Worm (Caenorhabditis elegans) whole organism, young adult: ENCODE measurements around the gene spig-10.

Source experiments
- B0261.1 ChIP-seq: sonication (generic microtip); optimal IDR thresholded peaks from 2 replicates; lab custom pipeline; 2016; ENCODE audit warnings: mild to moderate bottlenecking, missing genetic modification characterization, moderate library complexity, missing compliant biosample characterization
- C06A6.2 ChIP-seq: fragments of 200-800 bp; sonication (Bioruptor generic); conservative IDR thresholded peaks from 2 replicates; pipeline ENCODE4 v1.3.6; 2022; ENCODE audit warnings: missing genetic modification characterization, missing compliant biosample characterization
- F10E7.11 ChIP-seq: sonication (generic microtip); optimal IDR thresholded peaks from 2 replicates; lab custom pipeline; 2017; ENCODE audit warnings: mild to moderate bottlenecking, missing genetic modification characterization, moderate library complexity, missing compliant biosample characterization
- F37B4.10 ChIP-seq: fragments of 200-800 bp; sonication (Bioruptor generic); IDR thresholded peaks from 2 replicates; pipeline ENCODE4 v1.3.6; 2022; ENCODE audit warnings: missing genetic modification characterization, missing compliant biosample characterization
- F49E8.2 ChIP-seq: sonication (generic microtip); optimal IDR thresholded peaks from 3 replicates; lab custom pipeline; 2017; ENCODE audit warnings: missing genetic modification characterization, mild to moderate bottlenecking, missing compliant biosample characterization, antibody characterized with exemption, moderate library complexity; ENCODE audit not compliant: insufficient read depth
- F52B5.7 ChIP-seq: sonication (generic microtip); optimal IDR thresholded peaks from 2 replicates; lab custom pipeline; 2016; ENCODE audit warnings: mild to moderate bottlenecking, missing genetic modification characterization, missing compliant biosample characterization
- K12H6.12 ChIP-seq: fragments of 200-800 bp; sonication (Bioruptor generic); optimal IDR thresholded peaks from 2 replicates; lab custom pipeline; 2018; ENCODE audit warnings: mild to moderate bottlenecking, missing genetic modification characterization, missing compliant biosample characterization
- T26A5.8 ChIP-seq: sonication (generic microtip); optimal IDR thresholded peaks from 2 replicates; lab custom pipeline; 2016; ENCODE audit warnings: missing genetic modification characterization, missing compliant biosample characterization
- Y67H2A.10 ChIP-seq: fragments of 200-800 bp; sonication (Bioruptor generic); conservative IDR thresholded peaks from 2 replicates; pipeline ENCODE4 v1.3.6; 2022; ENCODE audit warnings: missing genetic modification reagents, missing genetic modification characterization, missing compliant biosample characterization
- ama-1 ChIP-seq, 3 experiments: fragments of 150-350 bp in 1 of 3; sonication (generic microtip) in 2 of 3; optimal IDR thresholded peaks; 2 replicates each; lab custom pipeline; 2014 to 2018; ENCODE audit warnings: missing biosample characterization in 2 of 3, missing genetic modification characterization in 2 of 3, missing genetic modification reagents in 2 of 3
- athp-1 ChIP-seq: sonication (generic microtip); optimal IDR thresholded peaks from 2 replicates; lab custom pipeline; 2017; ENCODE audit warnings: mild to moderate bottlenecking, missing genetic modification characterization, missing compliant biosample characterization
- bed-1 ChIP-seq: fragments of 200-800 bp; sonication (Bioruptor generic); IDR thresholded peaks from 2 replicates; pipeline ENCODE4 v1.3.6; 2022; ENCODE audit warnings: missing genetic modification reagents, missing genetic modification characterization, missing compliant biosample characterization
- ccch-3 ChIP-seq: fragments of 200-800 bp; sonication (Bioruptor generic); optimal IDR thresholded peaks from 2 replicates; lab custom pipeline; 2018; ENCODE audit warnings: mild to moderate bottlenecking, missing genetic modification characterization, missing compliant biosample characterization
- cebp-1 ChIP-seq, 2 experiments: fragments of 200-800 bp in 1 of 2; sonication (Bioruptor generic) in 1 of 2; sonication (generic microtip) in 1 of 2; IDR thresholded peaks in 1 of 2; optimal IDR thresholded peaks in 1 of 2; 2 replicates each; pipeline versions ENCODE4 v1.3.6 to Lab custom; 2017 to 2022; ENCODE audit warnings: missing compliant biosample characterization in 2 of 2, missing genetic modification characterization in 2 of 2, mild to moderate bottlenecking in 1 of 2, missing genetic modification reagents in 1 of 2, moderate library complexity in 1 of 2
- ceh-58 ChIP-seq: fragments of 200-800 bp; sonication (Bioruptor generic); IDR thresholded peaks from 2 replicates; pipeline ENCODE4 v1.3.6; 2022; ENCODE audit warnings: missing genetic modification characterization, missing compliant biosample characterization
- ceh-91 ChIP-seq: fragments of 200-800 bp; sonication (Bioruptor generic); IDR thresholded peaks from 2 replicates; pipeline ENCODE4 v1.3.6; 2022; ENCODE audit warnings: missing genetic modification reagents, missing genetic modification characterization, missing compliant biosample characterization
- dpl-1 ChIP-seq: fragments of 150-350 bp; optimal IDR thresholded peaks from 2 replicates; lab custom pipeline; 2014; ENCODE audit warnings: missing biosample characterization, missing genetic modification reagents, missing genetic modification characterization
- efl-1 ChIP-seq: fragments of 150-350 bp; optimal IDR thresholded peaks from 2 replicates; lab custom pipeline; 2014; ENCODE audit warnings: missing biosample characterization, missing genetic modification reagents, missing genetic modification characterization
- egl-18 ChIP-seq: fragments of 200-800 bp; sonication (Bioruptor generic); IDR thresholded peaks from 2 replicates; pipeline ENCODE4 v1.3.6; 2022; ENCODE audit warnings: missing genetic modification reagents, missing genetic modification characterization, missing compliant biosample characterization
- hlh-26 ChIP-seq: fragments of 200-800 bp; sonication (Bioruptor generic); conservative IDR thresholded peaks from 2 replicates; pipeline ENCODE4 v1.3.6; 2022; ENCODE audit warnings: missing genetic modification reagents, missing genetic modification characterization, missing compliant biosample characterization
- hrde-1 ChIP-seq: sonication (generic microtip); optimal IDR thresholded peaks from 2 replicates; lab custom pipeline; 2016; ENCODE audit warnings: missing genetic modification characterization, mild to moderate bottlenecking, missing compliant biosample characterization, moderate library complexity, missing genotype, missing genetic modification reagents, borderline replicate concordance
- lsl-1 ChIP-seq: fragments of 200-800 bp; sonication (Bioruptor generic); optimal IDR thresholded peaks from 2 replicates; lab custom pipeline; 2018; ENCODE audit warnings: mild to moderate bottlenecking, missing genetic modification characterization, moderate library complexity, missing compliant biosample characterization
- nhr-179 ChIP-seq: sonication (generic microtip); optimal IDR thresholded peaks from 2 replicates; lab custom pipeline; 2016; ENCODE audit warnings: mild to moderate bottlenecking, missing genetic modification characterization, missing compliant biosample characterization
- nhr-80 ChIP-seq: sonication (generic microtip); optimal IDR thresholded peaks from 2 replicates; lab custom pipeline; 2016; ENCODE audit warnings: missing genetic modification characterization, missing compliant biosample characterization
- pha-4 ChIP-seq: fragments of 150-350 bp; sonication (generic microtip); optimal IDR thresholded peaks from 2 replicates; lab custom pipeline; 2014; ENCODE audit warnings: missing biosample characterization, missing genetic modification reagents, missing genetic modification characterization
- snpc-1.3 ChIP-seq: sonication (generic microtip); optimal IDR thresholded peaks from 2 replicates; lab custom pipeline; 2017; ENCODE audit warnings: missing genetic modification characterization, mild to moderate bottlenecking, missing compliant biosample characterization, antibody characterized with exemption, moderate library complexity, missing genotype, missing genetic modification reagents; ENCODE audit not compliant: insufficient read depth
- somi-1 ChIP-seq: fragments of 200-800 bp; sonication (Bioruptor generic); optimal IDR thresholded peaks from 2 replicates; lab custom pipeline; 2018; ENCODE audit warnings: mild to moderate bottlenecking, missing genetic modification characterization, missing compliant biosample characterization
- sptf-2 ChIP-seq: fragments of 200-800 bp; sonication (Bioruptor generic); optimal IDR thresholded peaks from 2 replicates; lab custom pipeline; 2018; ENCODE audit warnings: mild to moderate bottlenecking, missing genetic modification characterization, missing compliant biosample characterization
- tbp1 ChIP-seq: fragments of 200-800 bp; sonication (Bioruptor generic); optimal IDR thresholded peaks from 2 replicates; lab custom pipeline; 2018; ENCODE audit warnings: mild to moderate bottlenecking, missing genetic modification characterization, missing compliant biosample characterization
- unc-130 ChIP-seq: sonication (generic microtip); optimal IDR thresholded peaks from 2 replicates; lab custom pipeline; 2016; ENCODE audit warnings: missing genetic modification reagents, missing genetic modification characterization, missing compliant biosample characterization
- zim-3 ChIP-seq: sonication (generic microtip); optimal IDR thresholded peaks from 2 replicates; lab custom pipeline; 2017; ENCODE audit warnings: mild to moderate bottlenecking, missing genetic modification characterization, moderate library complexity, missing compliant biosample characterization
- ztf-22 ChIP-seq: fragments of 200-800 bp; sonication (Bioruptor generic); optimal IDR thresholded peaks from 2 replicates; lab custom pipeline; 2018; ENCODE audit warnings: mild to moderate bottlenecking, missing genetic modification characterization, moderate library complexity, missing compliant biosample characterization
- ztf-6 ChIP-seq: fragments of 200-800 bp; sonication (Bioruptor generic); IDR thresholded peaks from 2 replicates; pipeline ENCODE4 v1.3.6; 2022; ENCODE audit warnings: missing genetic modification reagents, missing genetic modification characterization, missing compliant biosample characterization

Gene spig-10

DNA sequence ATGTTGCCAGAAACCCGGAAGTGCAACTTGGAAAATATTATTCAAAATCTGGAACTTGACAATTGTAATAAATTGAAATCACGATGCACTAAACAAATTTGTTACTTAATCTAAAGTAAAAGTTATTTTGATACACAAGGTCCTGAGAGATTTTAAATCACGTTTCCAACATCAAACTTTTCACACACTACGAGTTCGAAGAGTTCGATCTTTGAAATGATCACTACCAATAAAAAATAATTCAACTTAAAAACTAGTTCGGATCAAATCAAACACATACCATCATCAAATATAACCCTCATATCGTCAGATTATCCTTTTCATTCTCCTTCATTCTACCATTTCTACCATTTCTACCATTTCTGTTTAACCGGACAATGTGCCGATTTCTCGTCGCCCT, at the start of gene spig-10:
spig-10 (plus strand) TSS at position 301 of the 400 bp plus-strand sequence.
- TF ChIP-seq athp-1 (no peak), bed-1 (no peak), hlh-26 (GFP tag; lab: Robert Waterston, UW) (no peak), F37B4.10 (GFP tag; lab: Robert Waterston, UW) (no peak), nhr-80 (tag; lab: Kevin White, UChicago) (no peak), ama-1 (optimal IDR thresholded peaks at IDR 0.05; lab: Kevin White, UChicago) (no peak), ama-1 (GFP tag; optimal IDR thresholded peaks at IDR 0.05; lab: Kevin White, UChicago) (no peak), B0261.1 (tag; lab: Kevin White, UChicago) (no peak), C06A6.2 (GFP tag; lab: Robert Waterston, UW) (no peak), K12H6.12 (tag; lab: Kevin White, UChicago) (no peak), ztf-22 (GFP tag; lab: Kevin White, UChicago) (no peak), ceh-91 (GFP tag; lab: Robert Waterston, UW) (no peak), efl-1 (GFP tag; lab: Kevin White, UChicago) (no peak), Y67H2A.10 (GFP tag; lab: Robert Waterston, UW) (no peak), unc-130 (GFP tag; lab: Kevin White, UChicago) (no peak), sptf-2 (GFP tag; lab: Kevin White, UChicago) (no peak), tbp1 (GFP tag; lab: Kevin White, UChicago) (no peak), pha-4 (no peak)

DNA sequence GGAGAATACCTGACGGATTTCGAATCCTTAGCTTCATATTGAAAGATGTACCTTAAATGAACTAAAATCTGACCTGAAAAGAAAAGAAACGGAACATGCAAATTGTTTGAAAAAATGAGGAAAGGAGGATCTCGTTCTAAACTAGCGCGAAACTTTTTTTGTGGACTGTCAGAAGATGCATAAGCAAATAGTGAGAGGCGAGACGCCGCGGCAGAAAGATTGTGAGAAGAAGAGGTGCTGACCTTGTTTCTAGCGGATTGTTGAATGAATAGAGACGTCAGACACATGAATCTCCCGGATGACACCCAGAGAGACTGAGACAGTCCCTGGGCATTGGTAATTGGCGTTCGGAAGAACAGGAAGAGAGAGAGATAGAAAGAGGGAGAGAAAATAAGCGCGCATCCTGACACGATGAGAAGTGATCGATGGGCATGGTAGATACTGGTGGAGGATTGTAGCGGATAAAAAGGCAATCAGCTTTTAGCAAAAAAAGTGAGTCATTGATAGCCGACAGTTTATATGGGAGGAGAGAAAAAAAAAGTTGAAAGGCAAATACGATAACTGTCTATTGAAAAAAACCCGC, 36.0 kb upstream of the spig-10 start, which contains the start of gene ptr-15:
ptr-15 (minus strand) TSS at position 51 of the 583 bp plus-strand sequence.
- no peak for TF ChIP-seq F10E7.11
- 0 out of 2 replicates have a peak, but pooled peaks have one; percentile 12 for TF ChIP-seq ceh-58 (GFP tag; lab: Robert Waterston, UW)

DNA sequence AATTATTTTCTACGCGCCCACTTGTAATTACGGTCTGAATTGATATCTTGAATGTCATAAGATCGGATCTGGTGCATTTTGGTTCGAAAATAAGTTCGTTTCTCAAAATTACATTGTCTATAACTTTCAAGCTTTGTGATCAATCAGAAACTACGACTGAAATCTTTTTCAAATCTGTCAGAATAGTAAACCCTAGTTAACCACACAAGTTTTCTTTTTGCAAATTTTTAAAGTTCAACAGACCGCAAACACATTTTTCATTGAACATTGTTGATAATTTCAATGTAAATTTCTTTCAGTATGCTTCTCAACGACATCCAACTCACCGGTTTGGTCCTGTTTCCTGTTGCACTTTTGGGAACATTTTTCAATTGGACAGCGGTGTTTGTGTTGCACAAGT, 34.5 kb upstream of the spig-10 start, which contains the start of gene srx-59:
srx-59 (plus strand) TSS at position 301 of the 400 bp plus-strand sequence.
- no peak for TF ChIP-seq zim-3 (tag; lab: Kevin White, UChicago)
- no peak for TF ChIP-seq lsl-1
- no peak for TF ChIP-seq cebp-1 (GFP tag; IDR thresholded peaks at IDR 0.05; lab: Robert Waterston, UW)
- no peak for TF ChIP-seq cebp-1 (tag; optimal IDR thresholded peaks at IDR 0.05; lab: Kevin White, UChicago)
- no peak for TF ChIP-seq F52B5.7 (tag; lab: Kevin White, UChicago)
- TF ChIP-seq T26A5.8: no peak
- no peak for TF ChIP-seq nhr-179 (tag; lab: Kevin White, UChicago)
- TF ChIP-seq pha-4: no peak
- no peak for TF ChIP-seq egl-18 (GFP tag; lab: Robert Waterston, UW)
- no peak for TF ChIP-seq snpc-1.3
- TF ChIP-seq ccch-3 (GFP tag; lab: Kevin White, UChicago): no peak

DNA sequence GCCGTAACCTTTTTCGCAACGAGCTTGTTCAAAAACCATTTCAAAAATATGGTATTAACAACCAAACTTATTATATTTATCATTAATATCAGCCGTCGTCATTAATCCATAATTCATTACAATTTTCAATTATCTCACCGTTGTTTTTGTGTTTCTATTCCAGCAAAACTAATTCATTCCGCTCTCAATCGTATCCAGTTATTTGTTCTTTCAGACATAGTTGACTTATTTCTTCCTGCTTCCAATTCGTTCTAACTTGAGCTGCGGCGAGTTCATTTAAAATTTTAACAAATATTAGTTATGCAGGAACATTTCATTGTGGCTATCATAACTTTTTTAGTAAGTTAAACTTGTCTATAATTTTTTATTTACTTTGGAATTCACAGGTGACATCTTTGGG, 30.0 kb upstream of the spig-10 start, which contains the start of gene srx-16:
srx-16 (plus strand) TSS at position 301 of the 400 bp plus-strand sequence.
- TF ChIP-seq somi-1 (GFP tag; lab: Kevin White, UChicago): no peak
- TF ChIP-seq ztf-6: no peak
- no peak for TF ChIP-seq dpl-1 (GFP tag; lab: Kevin White, UChicago)
- TF ChIP-seq F49E8.2: no peak
- no peak for TF ChIP-seq hrde-1 (tag; lab: Kevin White, UChicago)
